Fruit fly (Drosophila melanogaster) whole organism, wandering third instar larva: ENCODE data around the gene Takl1.

Experiments used
- Abd-B ChIP-seq: fragments of >200 bp; optimal IDR thresholded peaks from 2 replicates; lab custom pipeline; 2017; ENCODE audit warnings: missing biosample characterization, missing genetic modification characterization
- CG32264 ChIP-seq: fragments of 200-800 bp; sonication (Bioruptor generic); optimal IDR thresholded peaks from 2 replicates; lab custom pipeline; 2016; ENCODE audit warnings: missing biosample characterization, missing genetic modification characterization
- CG9705 ChIP-seq: fragments of 200-800 bp; sonication (Bioruptor generic); optimal IDR thresholded peaks from 2 replicates; lab custom pipeline; 2018; ENCODE audit warnings: missing biosample characterization, mild to moderate bottlenecking, missing genetic modification characterization
- CrebA ChIP-seq: fragments of 200-800 bp; sonication (Bioruptor generic); optimal IDR thresholded peaks from 2 replicates; lab custom pipeline; 2016; ENCODE audit warnings: missing biosample characterization, mild to moderate bottlenecking, missing genetic modification characterization, borderline replicate concordance
- Dfd ChIP-seq: fragments of >200 bp; optimal IDR thresholded peaks from 2 replicates; lab custom pipeline; 2017; ENCODE audit warnings: missing biosample characterization, missing genetic modification characterization
- Dif ChIP-seq: fragments of 200-275, 200-300 bp; sonication (Bioruptor generic); optimal IDR thresholded peaks from 2 replicates; lab custom pipeline; 2018; ENCODE audit warnings: missing biosample characterization, missing genetic modification characterization; ENCODE audit not compliant: partially characterized antibody
- GATAd ChIP-seq: sonication (Bioruptor generic); optimal IDR thresholded peaks from 2 replicates; lab custom pipeline; 2016; ENCODE audit warnings: missing biosample characterization, missing genetic modification characterization
- HLH106 ChIP-seq: fragments of 200-800 bp; optimal IDR thresholded peaks from 3 replicates; lab custom pipeline; 2019; ENCODE audit warnings: missing biosample characterization, mild to moderate bottlenecking, missing genetic modification characterization, moderate library complexity
- Hnf4 ChIP-seq: fragments of 200-800 bp; sonication (Bioruptor generic); optimal IDR thresholded peaks from 2 replicates; lab custom pipeline; 2016; ENCODE audit warnings: missing biosample characterization, mild to moderate bottlenecking, missing genetic modification characterization
- Hr78 ChIP-seq: fragments of >200 bp; optimal IDR thresholded peaks from 2 replicates; lab custom pipeline; 2017; ENCODE audit warnings: missing biosample characterization, missing genetic modification characterization
- Hr83 ChIP-seq: fragments of 200-300 bp; sonication (Bioruptor generic); optimal IDR thresholded peaks from 2 replicates; lab custom pipeline; 2016; ENCODE audit warnings: missing biosample characterization, mild to moderate bottlenecking, missing genetic modification characterization, moderate library complexity; ENCODE audit not compliant: poor library complexity, severe bottlenecking
- Jra ChIP-seq: sonication (Bioruptor generic); optimal IDR thresholded peaks from 2 replicates; lab custom pipeline; 2016; ENCODE audit warnings: missing biosample characterization, missing genetic modification characterization
- Mio ChIP-seq: sonication (Bioruptor generic); optimal IDR thresholded peaks from 2 replicates; lab custom pipeline; 2016; ENCODE audit warnings: missing biosample characterization, missing genetic modification characterization
- Myc ChIP-seq: fragments of >200 bp; optimal IDR thresholded peaks from 2 replicates; lab custom pipeline; 2017
- N ChIP-seq: fragments of >200 bp; optimal IDR thresholded peaks from 2 replicates; lab custom pipeline; 2018; ENCODE audit warnings: missing biosample characterization, missing external identifiers, missing genetic modification characterization
- OdsH ChIP-seq: fragments of 200-800 bp; sonication (Bioruptor generic); optimal IDR thresholded peaks from 2 replicates; lab custom pipeline; 2016; ENCODE audit warnings: missing biosample characterization, mild to moderate bottlenecking, missing genetic modification characterization
- Rel ChIP-seq, 2 experiments: fragments of 200-800 bp; sonication (Bioruptor generic) in 1 of 2; optimal IDR thresholded peaks; 2 replicates in 1 of 2; 3 replicates in 1 of 2; lab custom pipeline; 2016 to 2019; ENCODE audit warnings: mild to moderate bottlenecking in 2 of 2, missing biosample characterization in 2 of 2, missing genetic modification characterization in 2 of 2, moderate library complexity in 1 of 2
- Sp1 ChIP-seq: fragments of 200-800 bp; sonication (Bioruptor generic); optimal IDR thresholded peaks from 3 replicates; lab custom pipeline; 2019; ENCODE audit warnings: missing biosample characterization, mild to moderate bottlenecking, missing genetic modification characterization, moderate library complexity
- Vsx2 ChIP-seq: fragments of 200-300, 225-300 bp; sonication (Bioruptor generic); optimal IDR thresholded peaks from 2 replicates; lab custom pipeline; 2018; ENCODE audit warnings: missing biosample characterization, missing genetic modification characterization; ENCODE audit not compliant: partially characterized antibody
- br ChIP-seq: fragments of 200-800 bp; sonication (Bioruptor generic); optimal IDR thresholded peaks from 2 replicates; lab custom pipeline; 2016; ENCODE audit warnings: missing biosample characterization, missing genetic modification characterization
- brk ChIP-seq: fragments of 200-800 bp; sonication (Bioruptor generic); optimal IDR thresholded peaks from 2 replicates; lab custom pipeline; 2016; ENCODE audit warnings: missing biosample characterization, mild to moderate bottlenecking, missing genetic modification characterization
- dl ChIP-seq, 2 experiments: fragments of 175-275, 200-275 bp in 1 of 2; fragments of 200-275 bp in 1 of 2; sonication (Bioruptor generic); optimal IDR thresholded peaks; lab custom pipeline; 2018; ENCODE audit warnings: mild to moderate bottlenecking in 2 of 2, missing biosample characterization in 2 of 2, missing genetic modification characterization in 2 of 2, moderate library complexity in 2 of 2; ENCODE audit not compliant: partially characterized antibody in 2 of 2, insufficient read depth in 1 of 2
- dmrt93B ChIP-seq: fragments of 200-800 bp; sonication (Bioruptor generic); optimal IDR thresholded peaks from 2 replicates; lab custom pipeline; 2018; ENCODE audit warnings: missing biosample characterization, mild to moderate bottlenecking, missing genetic modification characterization
- dsf ChIP-seq: sonication (Bioruptor generic); optimal IDR thresholded peaks from 2 replicates; lab custom pipeline; 2016; ENCODE audit warnings: missing biosample characterization, missing genetic modification characterization, borderline replicate concordance
- ey ChIP-seq: fragments of 200-800 bp; sonication (Bioruptor generic); optimal IDR thresholded peaks from 2 replicates; lab custom pipeline; 2016; ENCODE audit warnings: missing biosample characterization, missing genetic modification characterization
- foxo ChIP-seq, 2 experiments: fragments of 200-800 bp; sonication (Bioruptor generic); optimal IDR thresholded peaks; 2 replicates in 1 of 2; 3 replicates in 1 of 2; lab custom pipeline; 2016 to 2017; ENCODE audit warnings: missing biosample characterization in 2 of 2, missing genetic modification characterization in 2 of 2
- fru ChIP-seq: fragments of 200-800 bp; sonication (Bioruptor generic); optimal IDR thresholded peaks from 3 replicates; lab custom pipeline; 2016; ENCODE audit warnings: missing biosample characterization, mild to moderate bottlenecking, missing genetic modification characterization
- h ChIP-seq: fragments of 200-800 bp; sonication (Bioruptor generic); optimal IDR thresholded peaks from 3 replicates; lab custom pipeline; 2016; ENCODE audit warnings: missing biosample characterization, mild to moderate bottlenecking, missing genetic modification characterization
- jim ChIP-seq: fragments of 175-275, 200-325 bp; sonication (Bioruptor generic); optimal IDR thresholded peaks from 2 replicates; lab custom pipeline; 2016; ENCODE audit warnings: missing biosample characterization, mild to moderate bottlenecking, missing genetic modification characterization
- lola ChIP-seq: fragments of >200 bp; optimal IDR thresholded peaks from 2 replicates; lab custom pipeline; 2017; ENCODE audit warnings: missing biosample characterization, missing genetic modification characterization
- pan ChIP-seq: fragments of >200 bp; optimal IDR thresholded peaks from 2 replicates; lab custom pipeline; 2017
- psq ChIP-seq: fragments of 200-800 bp; sonication (Bioruptor generic); optimal IDR thresholded peaks from 3 replicates; lab custom pipeline; 2017; ENCODE audit warnings: missing biosample characterization, mild to moderate bottlenecking, missing genetic modification characterization, moderate library complexity
- rgr ChIP-seq: fragments of 200-800 bp; sonication (Bioruptor generic); optimal IDR thresholded peaks from 3 replicates; lab custom pipeline; 2016; ENCODE audit warnings: missing biosample characterization, mild to moderate bottlenecking, missing genetic modification characterization
- sage ChIP-seq: fragments of 200-800 bp; sonication (Bioruptor generic); optimal IDR thresholded peaks from 2 replicates; lab custom pipeline; 2016; ENCODE audit warnings: missing biosample characterization, mild to moderate bottlenecking, missing genetic modification characterization
- sv ChIP-seq: fragments of 200-800 bp; sonication (Bioruptor generic); optimal IDR thresholded peaks from 3 replicates; lab custom pipeline; 2016; ENCODE audit warnings: missing biosample characterization, missing genetic modification characterization
- tai ChIP-seq: sonication (Bioruptor generic); optimal IDR thresholded peaks from 2 replicates; lab custom pipeline; 2016; ENCODE audit warnings: missing biosample characterization, missing genetic modification characterization
- usp ChIP-seq: fragments of >200 bp; optimal IDR thresholded peaks from 2 replicates; lab custom pipeline; 2017; ENCODE audit warnings: missing biosample characterization, missing genetic modification characterization
- woc ChIP-seq: sonication (Bioruptor generic); optimal IDR thresholded peaks from 2 replicates; lab custom pipeline; 2016; ENCODE audit warnings: missing biosample characterization, mild to moderate bottlenecking, missing genetic modification characterization

Gene Takl1

dm6 chr3R:20788559-20788958 lies 16.2 kb upstream of the Takl1 start:
- TF ChIP-seq CG32264 (GFP tag; lab: Kevin White, UChicago) (no peak), Rel (GFP tag; optimal IDR thresholded peaks at IDR 0.05; lab: Kevin White, UChicago) (no peak), Rel (tag; optimal IDR thresholded peaks at IDR 0.05; lab: Kevin White, UChicago) (peak; percentile 39), h (GFP tag; lab: Kevin White, UChicago) (peak; percentile 29)

- TF ChIP-seq sv (GFP tag; lab: Kevin White, UChicago) = no peak
- no peak for TF ChIP-seq Hnf4 (GFP tag; lab: Kevin White, UChicago)
- no peak for TF ChIP-seq CG32264 (GFP tag; lab: Kevin White, UChicago)
- no peak for TF ChIP-seq h (GFP tag; lab: Kevin White, UChicago)
- TF ChIP-seq pan (lab: Kevin White, UChicago) = no peak
- TF ChIP-seq Myc = no peak
- TF ChIP-seq Abd-B (GFP tag; lab: Kevin White, UChicago) = no peak
- no peak for TF ChIP-seq N (GFP tag; lab: Kevin White, UChicago)
- no peak for TF ChIP-seq jim (GFP tag; lab: Kevin White, UChicago)
- TF ChIP-seq CrebA (GFP tag; lab: Kevin White, UChicago) = peak; percentile 48
- TF ChIP-seq Hr78 = no peak
- peak; percentile 97 for TF ChIP-seq Dfd
- TF ChIP-seq br (GFP tag; lab: Kevin White, UChicago) = no peak
- no peak for TF ChIP-seq Hr83 (GFP tag; lab: Kevin White, UChicago)
- TF ChIP-seq usp (GFP tag; lab: Kevin White, UChicago) = no peak
- peak; percentile 44 for TF ChIP-seq Sp1 (GFP tag; lab: Kevin White, UChicago)
- TF ChIP-seq tai (GFP tag; lab: Kevin White, UChicago) = no peak
- peak; percentile 17 for TF ChIP-seq OdsH (GFP tag; lab: Kevin White, UChicago)
- TF ChIP-seq psq (GFP tag; lab: Kevin White, UChicago) = peak; percentile 94
- TF ChIP-seq Dif (GFP tag; lab: Kevin White, UChicago) = peak; percentile 62
- TF ChIP-seq dmrt93B (GFP tag; lab: Kevin White, UChicago) = no peak
- TF ChIP-seq lola (GFP tag; lab: Kevin White, UChicago) = peak; percentile 75
- no peak for TF ChIP-seq ey (GFP tag; lab: Kevin White, UChicago)
- TF ChIP-seq dl (GFP tag; optimal IDR thresholded peaks at IDR 0.05; lab: Kevin White, UChicago; ENCODE audit: insufficient read depth in 1 of 2, partially characterized antibody in 2 of 2) = peak; percentile 7 to 62
- TF ChIP-seq rgr (GFP tag; lab: Kevin White, UChicago) = no peak
- TF ChIP-seq brk (GFP tag; lab: Kevin White, UChicago) = peak; percentile 57
- peak; percentile 53 for TF ChIP-seq Vsx2 (GFP tag; lab: Kevin White, UChicago)
- no peak for TF ChIP-seq Jra (GFP tag; lab: Kevin White, UChicago)
- no peak for TF ChIP-seq foxo (GFP tag; optimal IDR thresholded peaks at IDR 0.05; lab: Kevin White, UChicago)
- no peak for TF ChIP-seq Mio
- peak; percentile 1 for TF ChIP-seq HLH106 (tag; lab: Kevin White, UChicago)
- no peak for TF ChIP-seq dsf
- TF ChIP-seq GATAd (GFP tag; lab: Kevin White, UChicago) = no peak
- TF ChIP-seq fru (GFP tag; lab: Kevin White, UChicago) = no peak
- no peak for TF ChIP-seq sage
- no peak for TF ChIP-seq CG9705 (GFP tag; lab: Kevin White, UChicago)
- no peak for TF ChIP-seq woc
- TF ChIP-seq Rel (GFP tag; optimal IDR thresholded peaks at IDR 0.05; lab: Kevin White, UChicago) = no peak
- TF ChIP-seq Rel (tag; optimal IDR thresholded peaks at IDR 0.05; lab: Kevin White, UChicago) = peak; percentile 76
Measured at dm6 chr3R:20784436-20785368, 12.3 kb upstream of the Takl1 start.
